Fruit fly (Drosophila melanogaster): Measurements from ENCODE around the gene Raf.

- TF ChIP-seq CG15336 (GFP tag; IDR thresholded peaks at IDR 0.05) (no peak), CG3919 (GFP tag; optimal IDR thresholded peaks at IDR 0.05) (no peak), fd85E (GFP tag; optimal IDR thresholded peaks at IDR 0.05) (no peak), Smox (GFP tag; optimal IDR thresholded peaks at IDR 0.05) (no peak), dsx (GFP tag; optimal IDR thresholded peaks at IDR 0.05; ENCODE audit: poor library complexity, severe bottlenecking) (no peak), CG34406 (GFP tag; optimal IDR thresholded peaks at IDR 0.05) (no peak), Blimp-1 (GFP tag; optimal IDR thresholded peaks at IDR 0.05) (no peak), Lpt (GFP tag; optimal IDR thresholded peaks at IDR 0.05) (no peak), Ets96B (tag; optimal IDR thresholded peaks at IDR 0.05) (no peak)
Measured at dm6 chrX:2332784-2333183, 37.5 kb downstream of the Raf start.
